Fruit fly (Drosophila melanogaster) whole organism, embryonic: ENCODE data around the gene CG18766.
A peak's percentile ranks its signal among the peaks of the same experiment; 100 is the strongest.

Source experiments
- Awh ChIP-seq: fragments of 200-800 bp; sonication (Bioruptor generic); IDR thresholded peaks from 2 replicates; pipeline ENCODE4, ENCODE4 v1.3.6; 2022; ENCODE audit warnings: missing biosample characterization, missing genetic modification characterization
- CG1024 ChIP-seq: fragments of 200-800 bp; sonication (Bioruptor generic); IDR thresholded peaks from 2 replicates; pipeline ENCODE4 v1.3.6; 2022; ENCODE audit warnings: missing biosample characterization, missing genetic modification characterization
- CG10267 ChIP-seq: fragments of 200-800 bp; sonication (Bioruptor generic); optimal IDR thresholded peaks from 2 replicates; lab custom pipeline; 2018; ENCODE audit warnings: missing biosample characterization, mild to moderate bottlenecking, missing genetic modification characterization, moderate library complexity
- CG12391 ChIP-seq: fragments of 200-800 bp; sonication (Bioruptor generic); optimal IDR thresholded peaks from 3 replicates; lab custom pipeline; 2018; ENCODE audit warnings: missing biosample characterization, mild to moderate bottlenecking, missing genetic modification characterization, moderate library complexity
- CG14710 ChIP-seq: fragments of 200-800 bp; sonication (Bioruptor generic); optimal IDR thresholded peaks from 3 replicates; lab custom pipeline; 2019; ENCODE audit warnings: missing biosample characterization, mild to moderate bottlenecking, missing genetic modification characterization, moderate library complexity
- CG17912 ChIP-seq: fragments of 200-800 bp; sonication (Bioruptor generic); optimal IDR thresholded peaks from 2 replicates; lab custom pipeline; 2018; ENCODE audit warnings: missing biosample characterization, mild to moderate bottlenecking, missing genetic modification characterization
- CG31441 ChIP-seq: fragments of 200-800 bp; sonication (Bioruptor generic); IDR thresholded peaks from 2 replicates; pipeline ENCODE4 v1.3.6; 2022; ENCODE audit warnings: missing biosample characterization, missing genetic modification characterization
- CG3163 ChIP-seq: fragments of 200-800 bp; sonication (Bioruptor generic); optimal IDR thresholded peaks from 3 replicates; lab custom pipeline; 2016; ENCODE audit warnings: missing biosample characterization, missing genetic modification characterization
- CG34224 ChIP-seq: fragments of 200-800 bp; sonication (Bioruptor generic); IDR thresholded peaks from 3 replicates; pipeline ENCODE4 v1.3.6; 2022; ENCODE audit warnings: missing biosample characterization, missing genetic modification characterization; ENCODE audit not compliant: partially characterized antibody
- CG42726 ChIP-seq: fragments of 200-800 bp; sonication (Bioruptor generic); IDR thresholded peaks from 2 replicates; pipeline ENCODE4 v1.3.6; 2022; ENCODE audit warnings: missing biosample characterization, missing genetic modification characterization; ENCODE audit not compliant: partially characterized antibody
- CG4328 ChIP-seq: fragments of 200-800 bp; sonication (Bioruptor generic); optimal IDR thresholded peaks from 3 replicates; lab custom pipeline; 2017; ENCODE audit warnings: missing biosample characterization, missing genetic modification reagents, missing genetic modification characterization
- CG7372 ChIP-seq: fragments of 200-800 bp; sonication (Bioruptor generic); IDR thresholded peaks from 2 replicates; pipeline ENCODE4 v1.3.6; 2022; ENCODE audit warnings: missing biosample characterization, missing genetic modification characterization
- CG9437 ChIP-seq: fragments of 200-800 bp; sonication (Bioruptor generic); optimal IDR thresholded peaks from 2 replicates; lab custom pipeline; 2018; ENCODE audit warnings: missing biosample characterization, mild to moderate bottlenecking, missing genetic modification characterization
- D ChIP-seq, 2 experiments: fragments of 200-800 bp in 1 of 2; fragments of >200 bp in 1 of 2; sonication (Bioruptor generic) in 1 of 2; optimal IDR thresholded peaks; 2 replicates in 1 of 2; 3 replicates in 1 of 2; lab custom pipeline; 2017; ENCODE audit warnings: mild to moderate bottlenecking in 1 of 2, missing biosample characterization in 1 of 2, missing genetic modification characterization in 1 of 2, missing genetic modification reagents in 1 of 2
- Deaf1 ChIP-seq: fragments of 200-800 bp; optimal IDR thresholded peaks from 3 replicates; lab custom pipeline; 2019; ENCODE audit warnings: missing biosample characterization, mild to moderate bottlenecking, missing genetic modification characterization, moderate library complexity
- E2f2 ChIP-seq: fragments of 200-800 bp; sonication (Bioruptor generic); IDR thresholded peaks from 2 replicates; pipeline ENCODE4 v1.3.6; 2022; ENCODE audit warnings: missing biosample characterization, missing genetic modification characterization
- HmgD ChIP-seq: fragments of 200-800 bp; sonication (Bioruptor generic); optimal IDR thresholded peaks from 3 replicates; lab custom pipeline; 2016; ENCODE audit warnings: missing biosample characterization, missing genetic modification characterization
- Hr3 ChIP-seq: fragments of 200-800 bp; sonication (Bioruptor generic); optimal IDR thresholded peaks from 3 replicates; lab custom pipeline; 2016; ENCODE audit warnings: missing biosample characterization, missing genetic modification characterization
- Hr78 ChIP-seq, 2 experiments: fragments of 200-800 bp in 1 of 2; fragments of >200 bp in 1 of 2; sonication (Bioruptor generic) in 1 of 2; optimal IDR thresholded peaks; 2 replicates each; lab custom pipeline; 2017 to 2019; ENCODE audit warnings: missing biosample characterization in 2 of 2, missing genetic modification characterization in 2 of 2, mild to moderate bottlenecking in 1 of 2, moderate library complexity in 1 of 2
- Kr ChIP-seq: fragments of 200-800 bp; sonication (Bioruptor generic); optimal IDR thresholded peaks from 2 replicates; lab custom pipeline; 2017; ENCODE audit warnings: missing biosample characterization, mild to moderate bottlenecking, missing genetic modification characterization
- Myb ChIP-seq: fragments of 200-800 bp; sonication (Bioruptor generic); optimal IDR thresholded peaks from 2 replicates; lab custom pipeline; 2016; ENCODE audit warnings: missing biosample characterization, missing genetic modification characterization
- Nf-YB ChIP-seq: fragments of 200-800 bp; sonication (Bioruptor generic); optimal IDR thresholded peaks from 3 replicates; lab custom pipeline; 2019; ENCODE audit warnings: missing biosample characterization, mild to moderate bottlenecking, missing genetic modification characterization, moderate library complexity
- Nf-YC ChIP-seq: fragments of 200-800 bp; optimal IDR thresholded peaks from 3 replicates; lab custom pipeline; 2019; ENCODE audit warnings: missing biosample characterization, mild to moderate bottlenecking, missing genetic modification characterization, moderate library complexity
- Scr ChIP-seq: fragments of 200-800 bp; sonication (Bioruptor generic); IDR thresholded peaks from 2 replicates; pipeline ENCODE4 v1.3.6; 2022; ENCODE audit warnings: missing biosample characterization, missing genetic modification characterization; ENCODE audit not compliant: partially characterized antibody
- Sox102F ChIP-seq: fragments of 200-800 bp; sonication (Bioruptor generic); optimal IDR thresholded peaks from 2 replicates; lab custom pipeline; 2018; ENCODE audit warnings: missing biosample characterization, mild to moderate bottlenecking, missing genetic modification characterization, moderate library complexity
- abd-A ChIP-seq: fragments of 200-800 bp; sonication (Bioruptor generic); optimal IDR thresholded peaks from 3 replicates; lab custom pipeline; 2019; ENCODE audit warnings: missing biosample characterization, mild to moderate bottlenecking, missing genetic modification characterization, moderate library complexity
- ash1 ChIP-seq: fragments of 200-800 bp; sonication (Bioruptor generic); optimal IDR thresholded peaks from 2 replicates; lab custom pipeline; 2018; ENCODE audit warnings: missing biosample characterization, mild to moderate bottlenecking, missing genetic modification characterization
- cg ChIP-seq: fragments of 200-800 bp; sonication (Bioruptor generic); optimal IDR thresholded peaks from 3 replicates; lab custom pipeline; 2019; ENCODE audit warnings: missing biosample characterization, mild to moderate bottlenecking, missing genetic modification characterization, moderate library complexity
- crc ChIP-seq: fragments of 200-800 bp; sonication (Bioruptor generic); optimal IDR thresholded peaks from 2 replicates; lab custom pipeline; 2016; ENCODE audit warnings: missing biosample characterization, missing genetic modification characterization
- crol ChIP-seq: fragments of 200-800 bp; sonication (Bioruptor generic); IDR thresholded peaks from 2 replicates; pipeline ENCODE4 v1.3.6; 2022; ENCODE audit warnings: missing biosample characterization, missing genetic modification characterization
- ewg ChIP-seq: fragments of 200-800 bp; sonication (Bioruptor generic); optimal IDR thresholded peaks from 3 replicates; lab custom pipeline; 2017; ENCODE audit warnings: mild to moderate bottlenecking, missing biosample characterization, missing genetic modification reagents, missing genetic modification characterization
- exex ChIP-seq: fragments of 200-800 bp; sonication (Bioruptor generic); optimal IDR thresholded peaks from 4 replicates; lab custom pipeline; 2018; ENCODE audit warnings: missing biosample characterization, mild to moderate bottlenecking, missing genetic modification characterization, moderate library complexity
- her ChIP-seq: fragments of 200-800 bp; sonication (Bioruptor generic); optimal IDR thresholded peaks from 2 replicates; lab custom pipeline; 2016; ENCODE audit warnings: missing biosample characterization, missing genetic modification characterization
- hkb ChIP-seq, 2 experiments: fragments of 200-800 bp in 1 of 2; fragments of >200 bp in 1 of 2; sonication (Bioruptor generic) in 1 of 2; IDR thresholded peaks in 1 of 2; optimal IDR thresholded peaks in 1 of 2; 2 replicates each; pipeline versions ENCODE4 v1.3.6 to Lab custom; 2017 to 2022; ENCODE audit warnings: missing biosample characterization in 1 of 2, missing genetic modification characterization in 1 of 2
- kni ChIP-seq: fragments of 200-800 bp; sonication (Bioruptor generic); optimal IDR thresholded peaks from 3 replicates; lab custom pipeline; 2017; ENCODE audit warnings: mild to moderate bottlenecking, missing biosample characterization, missing genetic modification reagents, missing genetic modification characterization
- nom ChIP-seq: fragments of 200-800 bp; sonication (Bioruptor generic); optimal IDR thresholded peaks from 2 replicates; lab custom pipeline; 2017; ENCODE audit warnings: missing biosample characterization, missing genetic modification characterization, mild to moderate bottlenecking, moderate library complexity, missing genetic modification reagents
- oc ChIP-seq: fragments of 200-800 bp; sonication (Bioruptor generic); optimal IDR thresholded peaks from 2 replicates; lab custom pipeline; 2018; ENCODE audit warnings: missing biosample characterization, mild to moderate bottlenecking, missing genetic modification characterization, moderate library complexity
- prd ChIP-seq, 3 experiments: fragments of >200 bp in 2 of 3; fragments of 200-800 bp in 1 of 3; sonication (Bioruptor generic) in 1 of 3; optimal IDR thresholded peaks in 2 of 3; IDR thresholded peaks in 1 of 3; 2 replicates in 2 of 3; 3 replicates in 1 of 3; pipeline versions ENCODE4 v1.3.6 to Lab custom; 2017 to 2022; ENCODE audit warnings: missing biosample characterization in 1 of 3, missing genetic modification characterization in 1 of 3
- pros ChIP-seq: fragments of 200-800 bp; sonication (Bioruptor generic); optimal IDR thresholded peaks from 3 replicates; lab custom pipeline; 2019; ENCODE audit warnings: missing biosample characterization, mild to moderate bottlenecking, missing genetic modification characterization, moderate library complexity
- run ChIP-seq: fragments of 200-800 bp; sonication (Bioruptor generic); optimal IDR thresholded peaks from 3 replicates; lab custom pipeline; 2018; ENCODE audit warnings: missing biosample characterization, mild to moderate bottlenecking, missing genetic modification characterization
- tll ChIP-seq, 2 experiments: fragments of 200-800 bp in 1 of 2; fragments of >200 bp in 1 of 2; sonication (Bioruptor generic) in 1 of 2; optimal IDR thresholded peaks; 2 replicates each; lab custom pipeline; 2017 to 2019; ENCODE audit warnings: missing biosample characterization in 2 of 2, missing genetic modification characterization in 2 of 2, mild to moderate bottlenecking in 1 of 2, moderate library complexity in 1 of 2
- unc-4 ChIP-seq: fragments of 200-800 bp; sonication (Bioruptor generic); IDR thresholded peaks from 2 replicates; pipeline ENCODE4 v1.3.6; 2022; ENCODE audit warnings: missing biosample characterization, missing genetic modification characterization; ENCODE audit not compliant: partially characterized antibody
- vvl ChIP-seq: fragments of 200-800 bp; sonication (Bioruptor generic); IDR thresholded peaks from 2 replicates; pipeline ENCODE4 v1.3.6; 2022; ENCODE audit warnings: missing biosample characterization, missing genetic modification characterization
- yki ChIP-seq: fragments of >200 bp; optimal IDR thresholded peaks from 3 replicates; lab custom pipeline; 2018

The CG18766 gene

DNA sequence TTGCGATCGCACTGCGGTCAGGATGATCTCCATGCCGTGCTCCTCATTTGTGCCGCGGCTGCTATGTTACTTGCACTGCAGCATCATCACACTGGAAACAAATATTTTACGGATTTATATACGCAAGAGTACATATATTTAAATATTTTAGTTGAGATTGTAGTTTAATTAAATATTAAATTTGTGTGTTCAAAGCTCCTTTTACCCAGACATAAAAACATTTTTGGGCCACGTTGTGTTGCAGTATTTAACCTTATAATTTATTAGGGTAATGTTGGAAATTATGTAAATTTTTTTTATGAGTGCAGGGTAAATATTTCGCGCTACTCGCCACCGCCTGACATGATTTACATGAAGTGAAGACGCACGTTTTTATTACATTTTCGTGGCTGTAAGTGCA is 47.5 kb downstream of the CG18766 start (continued):
- TF ChIP-seq CG7372 (GFP tag; lab: Robert Waterston, UW), result no peak

DNA sequence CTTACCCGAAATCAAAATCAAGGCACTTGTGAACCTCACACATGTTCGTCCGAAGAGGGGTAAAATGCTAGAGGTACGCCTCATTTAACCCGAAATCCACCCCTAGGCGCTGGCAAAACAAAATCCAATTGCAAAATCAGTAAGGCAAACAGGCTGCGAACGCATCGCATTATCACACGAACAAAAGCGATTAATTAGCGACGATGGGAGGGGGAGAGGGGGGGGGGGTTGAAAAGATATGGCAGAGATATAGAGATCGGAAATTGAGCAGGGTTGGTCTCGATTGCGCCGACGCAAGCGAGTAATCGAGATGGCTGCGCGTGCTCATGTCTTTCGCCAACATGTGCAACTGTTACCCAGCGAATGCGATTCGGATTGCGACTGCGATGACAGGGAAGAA is 48.2 kb downstream of the CG18766 start:
- TF ChIP-seq CG31441 (GFP tag; lab: Robert Waterston, UW), result no peak
- no peak for TF ChIP-seq CG10267 (tag; lab: Kevin White, UChicago)
- TF ChIP-seq Scr (GFP tag; lab: Robert Waterston, UW), result no peak
- TF ChIP-seq D (optimal IDR thresholded peaks at IDR 0.05; lab: Kevin White, UChicago), result no peak
- peak; percentile 14 for TF ChIP-seq D (GFP tag; optimal IDR thresholded peaks at IDR 0.05; lab: Kevin White, UChicago)
- TF ChIP-seq Hr78 (GFP tag; optimal IDR thresholded peaks at IDR 0.05; lab: Kevin White, UChicago), result no peak
- TF ChIP-seq CG4328 (GFP tag; lab: Kevin White, UChicago), result no peak
- TF ChIP-seq crol (GFP tag; lab: Robert Waterston, UW), result peak; percentile 63
- no peak for TF ChIP-seq exex
- peak; percentile 52; the same call in 1 of the 2 replicates for TF ChIP-seq Awh
- peak; percentile 84 for TF ChIP-seq oc
- no peak for TF ChIP-seq CG3163 (GFP tag; lab: Kevin White, UChicago)
- peak; percentile 67 for TF ChIP-seq pros (GFP tag; lab: Kevin White, UChicago)
- TF ChIP-seq ewg (GFP tag; lab: Kevin White, UChicago), result peak; percentile 11
- peak; percentile 2 for TF ChIP-seq kni (GFP tag; lab: Kevin White, UChicago)
- TF ChIP-seq CG9437 (GFP tag; lab: Kevin White, UChicago), result no peak
- TF ChIP-seq CG42726, result no peak
- TF ChIP-seq ash1, result no peak
- peak in 1 of 2 experiments; percentile 29 for TF ChIP-seq tll (GFP tag; optimal IDR thresholded peaks at IDR 0.05; lab: Kevin White, UChicago)
- peak; percentile 82 for TF ChIP-seq Kr (GFP tag; lab: Kevin White, UChicago)
- TF ChIP-seq CG14710 (tag; lab: Kevin White, UChicago), result no peak
- TF ChIP-seq Hr3 (GFP tag; lab: Kevin White, UChicago), result no peak

DNA sequence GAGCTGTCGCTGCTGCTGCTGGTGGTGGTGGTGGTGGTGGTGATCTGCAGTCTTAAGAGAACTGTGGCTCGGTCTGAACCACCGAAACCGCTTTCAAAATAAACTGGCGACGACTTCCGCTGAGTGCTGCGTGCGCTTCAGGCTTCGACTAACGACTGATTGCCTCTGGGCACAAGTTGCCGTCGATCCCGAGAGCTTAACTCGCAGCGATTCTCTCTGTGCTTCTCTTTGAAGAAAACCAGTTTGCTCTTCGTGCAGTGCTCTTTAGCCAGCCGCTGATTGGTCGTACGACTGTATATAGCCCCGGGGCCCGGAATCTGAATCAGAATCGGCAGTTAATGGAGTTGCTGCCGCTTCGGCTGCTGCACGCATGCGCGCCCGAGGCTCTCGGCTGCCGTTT is 50.9 kb downstream of the CG18766 start, which contains the start of gene Ser:
Ser (minus strand) TSS at position 162 of the 400 bp plus-strand sequence.
- TF ChIP-seq unc-4 (0 out of 2 replicates have a peak, but pooled peaks have one; percentile 31), CG17912 (GFP tag; lab: Kevin White, UChicago) (no peak), hkb (optimal IDR thresholded peaks at IDR 0.05; lab: Kevin White, UChicago) (no peak), hkb (GFP tag; IDR thresholded peaks at IDR 0.05; lab: Robert Waterston, UW) (0 out of 2 replicates have a peak, but pooled peaks have one; percentile 17), Nf-YC (peak; percentile 93), CG1024 (no peak), CG3163 (GFP tag; lab: Kevin White, UChicago) (peak; percentile 96), Deaf1 (tag; lab: Kevin White, UChicago) (peak; percentile 88), Myb (GFP tag; lab: Kevin White, UChicago) (no peak), ash1 (no peak), yki (lab: Kevin White, UChicago) (peak; percentile 48), abd-A (tag; lab: Kevin White, UChicago) (peak; percentile 9), pros (GFP tag; lab: Kevin White, UChicago) (peak; percentile 72), prd (optimal IDR thresholded peaks at IDR 0.05; lab: Kevin White, UChicago) (no peak), prd (GFP tag; IDR thresholded peaks at IDR 0.05; lab: Robert Waterston, UW) (no peak), crc (GFP tag; lab: Kevin White, UChicago) (no peak), vvl (GFP tag; lab: Robert Waterston, UW) (0 out of 2 replicates have a peak, but pooled peaks have one; percentile 29), tll (GFP tag; optimal IDR thresholded peaks at IDR 0.05; lab: Kevin White, UChicago) (no peak), Sox102F (no peak), Nf-YB (GFP tag; lab: Kevin White, UChicago) (peak; percentile 94), CG34224 (peak; percentile 27; the same call in 1 of the 3 replicates), her (no peak), nom (GFP tag; lab: Kevin White, UChicago) (peak; percentile 56), kni (GFP tag; lab: Kevin White, UChicago) (peak; percentile 43), cg (GFP tag; lab: Kevin White, UChicago) (peak; percentile 2), CG12391 (tag; lab: Kevin White, UChicago) (no peak), E2f2 (GFP tag; lab: Robert Waterston, UW) (no peak), HmgD (GFP tag; lab: Kevin White, UChicago) (no peak), run (tag; lab: Kevin White, UChicago) (peak; percentile 42)
